Fruit fly (Drosophila melanogaster) whole organism: Measurements from ENCODE around the gene Nos.

ENCODE experiments used
- CG8478 ChIP-seq: fragments of >200 bp; optimal IDR thresholded peaks from 2 replicates; lab custom pipeline; 2018; ENCODE audit warnings: inconsistent platforms
- Dll ChIP-seq: fragments of >200 bp; optimal IDR thresholded peaks from 2 replicates; lab custom pipeline; 2017
- EcR ChIP-seq, 2 experiments: fragments of >200 bp; optimal IDR thresholded peaks; 2 replicates each; lab custom pipeline; 2017; ENCODE audit warnings: missing biosample characterization in 2 of 2, missing genetic modification characterization in 2 of 2, missing genetic modification reagents in 2 of 2
- pan ChIP-seq: fragments of >200 bp; optimal IDR thresholded peaks from 2 replicates; lab custom pipeline; 2017
- psq ChIP-seq: fragments of >200 bp; optimal IDR thresholded peaks from 2 replicates; lab custom pipeline; 2017
- usp ChIP-seq: fragments of >200 bp; optimal IDR thresholded peaks from 2 replicates; lab custom pipeline; 2017; ENCODE audit warnings: missing biosample characterization, missing genetic modification characterization, mixed read lengths

The Nos gene

dm6 chr2L:10789922-10790321, 47.4 kb downstream of the Nos start, which contains the start of gene CG31870:
Gene CG31870, plus strand, starts transcription at chr2L:10790222.
- TF ChIP-seq EcR (GFP tag; optimal IDR thresholded peaks at IDR 0.05; lab: Kevin White, UChicago), result no peak

- no peak for TF ChIP-seq EcR (GFP tag; optimal IDR thresholded peaks at IDR 0.05; lab: Kevin White, UChicago)
- TF ChIP-seq pan, result no peak
- no peak for TF ChIP-seq usp (GFP tag; lab: Kevin White, UChicago)
- TF ChIP-seq psq (lab: Kevin White, UChicago), result no peak
- no peak for TF ChIP-seq CG8478 (lab: Kevin White, UChicago)
- no peak for TF ChIP-seq Dll
Observed at dm6 chr2L:10781252-10781651, 56.1 kb downstream of the Nos start.

- TF ChIP-seq Dll (no peak), CG8478 (lab: Kevin White, UChicago) (no peak), EcR (GFP tag; optimal IDR thresholded peaks at IDR 0.05; lab: Kevin White, UChicago) (no peak), psq (lab: Kevin White, UChicago) (no peak), pan (no peak), usp (GFP tag; lab: Kevin White, UChicago) (no peak)
Observed at dm6 chr2L:10774041-10774440, 63.3 kb downstream of the Nos start.

- TF ChIP-seq Dll (no peak), EcR (GFP tag; optimal IDR thresholded peaks at IDR 0.05; lab: Kevin White, UChicago) (no peak), usp (GFP tag; lab: Kevin White, UChicago) (no peak), CG8478 (lab: Kevin White, UChicago) (no peak), psq (lab: Kevin White, UChicago) (no peak), pan (no peak)
Observed at dm6 chr2L:10770568-10770967, 66.7 kb downstream of the Nos start, which contains the start of gene CG17127. Gene CG17127, plus strand, starts transcription at chr2L:10770868.

- no peak for TF ChIP-seq CG8478 (lab: Kevin White, UChicago)
- no peak for TF ChIP-seq Dll
- TF ChIP-seq EcR (GFP tag; optimal IDR thresholded peaks at IDR 0.05; lab: Kevin White, UChicago), result no peak
- TF ChIP-seq usp (GFP tag; lab: Kevin White, UChicago), result no peak
- no peak for TF ChIP-seq pan
- no peak for TF ChIP-seq psq (lab: Kevin White, UChicago)
Observed at dm6 chr2L:10769708-10770107, 67.6 kb downstream of the Nos start, which contains the start of gene CG6724. Gene CG6724, minus strand, starts transcription at chr2L:10769952.

dm6 chr2L:10767597-10768188, 69.6 kb downstream of the Nos start, which contains the start of gene Ubc2:
Gene Ubc2, minus strand, starts transcription at chr2L:10768006.
- TF ChIP-seq pan, result no peak
- no peak for TF ChIP-seq CG8478 (lab: Kevin White, UChicago)
- no peak for TF ChIP-seq EcR (GFP tag; optimal IDR thresholded peaks at IDR 0.05; lab: Kevin White, UChicago)

- TF ChIP-seq Dll (no peak), psq (lab: Kevin White, UChicago) (no peak), CG8478 (lab: Kevin White, UChicago) (no peak), usp (GFP tag; lab: Kevin White, UChicago) (no peak), EcR (GFP tag; optimal IDR thresholded peaks at IDR 0.05; lab: Kevin White, UChicago) (no peak), pan (no peak)
Observed at dm6 chr2L:10760422-10761166, 76.7 kb downstream of the Nos start, which contains the start of gene CG6495. Gene CG6495, plus strand, starts transcription at chr2L:10761116.

- TF ChIP-seq EcR (GFP tag; optimal IDR thresholded peaks at IDR 0.05; lab: Kevin White, UChicago) (no peak), psq (lab: Kevin White, UChicago) (no peak)
Observed at dm6 chr2L:10759624-10760023, 77.7 kb downstream of the Nos start.

- no peak for TF ChIP-seq Dll
- TF ChIP-seq psq (lab: Kevin White, UChicago), result no peak
- TF ChIP-seq usp (GFP tag; lab: Kevin White, UChicago), result no peak
- no peak for TF ChIP-seq CG8478 (lab: Kevin White, UChicago)
- no peak for TF ChIP-seq EcR (GFP tag; optimal IDR thresholded peaks at IDR 0.05; lab: Kevin White, UChicago)
- TF ChIP-seq pan, result no peak
Observed at dm6 chr2L:10757038-10757685, 80.1 kb downstream of the Nos start.

- TF ChIP-seq usp (GFP tag; lab: Kevin White, UChicago) (no peak), EcR (GFP tag; optimal IDR thresholded peaks at IDR 0.05; lab: Kevin White, UChicago) (no peak), CG8478 (lab: Kevin White, UChicago) (no peak), psq (lab: Kevin White, UChicago) (no peak), Dll (no peak), pan (no peak)
Observed at dm6 chr2L:10756049-10756448, 81.3 kb downstream of the Nos start, which contains the start of gene CG17124. Gene CG17124, minus strand, starts transcription at chr2L:10756325.

dm6 chr2L:10754599-10754998, 82.7 kb downstream of the Nos start:
- TF ChIP-seq EcR (GFP tag; optimal IDR thresholded peaks at IDR 0.05; lab: Kevin White, UChicago) (no peak), pan (no peak), usp (GFP tag; lab: Kevin White, UChicago) (no peak), CG8478 (lab: Kevin White, UChicago) (no peak), Dll (no peak), psq (lab: Kevin White, UChicago) (no peak)
